Worm (Caenorhabditis elegans): ENCODE data around the gene acc-1.

acc-1 gene

ce11 chrIV:9633889-9634288, 24.0 kb upstream of the acc-1 start:
- TF ChIP-seq sma-3 (GFP tag; optimal IDR thresholded peaks at IDR 0.05) (peak; percentile 62), lin-11 (tag; optimal IDR thresholded peaks at IDR 0.05) (no peak), nhr-25 (tag; optimal IDR thresholded peaks at IDR 0.05) (no peak), mdl-1 (tag; optimal IDR thresholded peaks at IDR 0.05) (no peak), blmp-1 (tag; optimal IDR thresholded peaks at IDR 0.05; ENCODE audit: insufficient read depth) (peak; percentile 54), sma-9 (GFP tag; optimal IDR thresholded peaks at IDR 0.05) (no peak), sma-9 (tag; optimal IDR thresholded peaks at IDR 0.05) (no peak), lin-39 (tag; optimal IDR thresholded peaks at IDR 0.05) (no peak), crh-2 (tag; optimal IDR thresholded peaks at IDR 0.05) (no peak), nhr-77 (tag; optimal IDR thresholded peaks at IDR 0.05) (no peak), nhr-12 (tag; optimal IDR thresholded peaks at IDR 0.05) (no peak), fos-1 (tag; optimal IDR thresholded peaks at IDR 0.05) (no peak)

ce11 chrIV:9634848-9635247, 23.0 kb upstream of the acc-1 start, which contains the start of gene mca-1:
TSS of gene mca-1 (minus strand) at chrIV:9634948.
- TF ChIP-seq R02D3.7 (tag; optimal IDR thresholded peaks at IDR 0.05) (no peak), mdl-1 (tag; optimal IDR thresholded peaks at IDR 0.05) (no peak), nhr-10 (tag; optimal IDR thresholded peaks at IDR 0.05) (no peak), sma-9 (GFP tag; optimal IDR thresholded peaks at IDR 0.05) (no peak), sma-9 (tag; optimal IDR thresholded peaks at IDR 0.05) (no peak), mbf-1 (tag; optimal IDR thresholded peaks at IDR 0.05) (no peak), ztf-11 (tag; optimal IDR thresholded peaks at IDR 0.05) (no peak), C34F6.9 (tag; optimal IDR thresholded peaks at IDR 0.05) (no peak), lin-39 (tag; optimal IDR thresholded peaks at IDR 0.05) (no peak), nhr-77 (tag; optimal IDR thresholded peaks at IDR 0.05) (no peak), crh-2 (tag; optimal IDR thresholded peaks at IDR 0.05) (no peak), Y55F3AM.14 (GFP tag; optimal IDR thresholded peaks at IDR 0.05) (no peak), dmd-4 (tag; optimal IDR thresholded peaks at IDR 0.05) (no peak), nhr-23 (tag; optimal IDR thresholded peaks at IDR 0.05) (no peak), snpc-4 (tag; optimal IDR thresholded peaks at IDR 0.05) (no peak)

DNA sequence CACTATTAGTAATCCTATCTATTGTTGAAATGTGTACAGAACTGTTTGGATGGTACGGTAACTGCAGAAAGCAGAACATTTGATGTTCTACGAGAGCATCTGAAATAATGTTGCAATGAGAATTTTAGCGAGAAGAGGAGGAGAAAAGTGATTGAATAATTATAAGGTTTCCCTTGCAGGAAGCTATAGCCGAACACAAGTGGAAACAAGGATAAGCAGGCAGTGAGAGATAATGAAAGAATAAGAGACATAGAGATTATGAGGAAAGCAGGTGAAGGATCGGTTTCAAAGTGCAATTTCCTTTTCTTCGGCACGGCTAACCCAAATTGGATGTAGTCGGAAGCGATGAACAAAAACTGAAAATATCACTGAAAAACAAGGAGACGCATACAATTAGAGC, 15.9 kb upstream of the acc-1 start, which contains the start of gene del-2:
del-2 (minus strand) TSS at position 101 of the 400 bp plus-strand sequence.
- TF ChIP-seq blmp-1 (tag; optimal IDR thresholded peaks at IDR 0.05; ENCODE audit: insufficient read depth) (no peak), peb-1 (tag; optimal IDR thresholded peaks at IDR 0.05) (no peak), zag-1 (tag; optimal IDR thresholded peaks at IDR 0.05) (no peak), sma-9 (GFP tag; optimal IDR thresholded peaks at IDR 0.05) (no peak), sma-9 (tag; optimal IDR thresholded peaks at IDR 0.05) (no peak), unc-39 (tag; optimal IDR thresholded peaks at IDR 0.05) (no peak), ztf-1 (GFP tag; conservative IDR thresholded peaks at IDR 0.05) (no peak), ceh-16 (tag; optimal IDR thresholded peaks at IDR 0.05) (no peak), nhr-12 (tag; optimal IDR thresholded peaks at IDR 0.05) (no peak), gmeb-1 (tag; optimal IDR thresholded peaks at IDR 0.05) (no peak), lin-13 (GFP tag; optimal IDR thresholded peaks at IDR 0.05) (no peak), C34F6.9 (tag; optimal IDR thresholded peaks at IDR 0.05) (no peak), alr-1 (tag; optimal IDR thresholded peaks at IDR 0.05) (no peak), Y55F3AM.14 (GFP tag; optimal IDR thresholded peaks at IDR 0.05) (no peak), nhr-10 (tag; optimal IDR thresholded peaks at IDR 0.05) (no peak), mab-5 (tag; optimal IDR thresholded peaks at IDR 0.05) (no peak), nhr-6 (tag; optimal IDR thresholded peaks at IDR 0.05) (no peak), nhr-23 (tag; optimal IDR thresholded peaks at IDR 0.05) (no peak), fos-1 (tag; optimal IDR thresholded peaks at IDR 0.05) (no peak), mbf-1 (tag; optimal IDR thresholded peaks at IDR 0.05) (no peak), ztf-4 (tag; optimal IDR thresholded peaks at IDR 0.05) (no peak)

ce11 chrIV:9643188-9643587, 14.7 kb upstream of the acc-1 start, which contains the start of gene degl-2:
TSS of gene degl-2 (plus strand) at chrIV:9643488.
- TF ChIP-seq gmeb-1 (tag; optimal IDR thresholded peaks at IDR 0.05): no peak
- no peak for TF ChIP-seq sma-9 (GFP tag; optimal IDR thresholded peaks at IDR 0.05)
- no peak for TF ChIP-seq sma-9 (tag; optimal IDR thresholded peaks at IDR 0.05)
- no peak for TF ChIP-seq snpc-4 (tag; optimal IDR thresholded peaks at IDR 0.05)
- no peak for TF ChIP-seq nhr-12 (tag; optimal IDR thresholded peaks at IDR 0.05)
- no peak for TF ChIP-seq lsy-2 (tag; optimal IDR thresholded peaks at IDR 0.05)
- no peak for TF ChIP-seq mdl-1 (tag; optimal IDR thresholded peaks at IDR 0.05)
- TF ChIP-seq nhr-21 (tag; optimal IDR thresholded peaks at IDR 0.05): no peak

Data from whole organism, L2 larva.